Fruit fly (Drosophila melanogaster): ENCODE measurements around the gene CycJ.

Gene CycJ

dm6 chr3L:3472063-3472528 is 5.9 kb downstream of the CycJ start, which contains the start of the genes CG32267 and CG42324 (continued):
- TF ChIP-seq TFAM (GFP tag; optimal IDR thresholded peaks at IDR 0.05) (no peak), CG15514 (GFP tag; optimal IDR thresholded peaks at IDR 0.05) (peak; percentile 33), dmrt99B (tag; optimal IDR thresholded peaks at IDR 0.05) (no peak), Eip74EF (GFP tag; optimal IDR thresholded peaks at IDR 0.05) (no peak), vfl (GFP tag; optimal IDR thresholded peaks at IDR 0.05) (no peak), CTCF (GFP tag; optimal IDR thresholded peaks at IDR 0.05) (peak; percentile 25), Dip2 (GFP tag; IDR thresholded peaks at IDR 0.05) (no peak), disco-r (GFP tag; optimal IDR thresholded peaks at IDR 0.05) (no peak), lab (GFP tag; optimal IDR thresholded peaks at IDR 0.05) (no peak), Dref (GFP tag; IDR thresholded peaks at IDR 0.05) (no peak), Kr (GFP tag; optimal IDR thresholded peaks at IDR 0.05) (no peak), CG2116 (GFP tag; optimal IDR thresholded peaks at IDR 0.05) (no peak), Dip3 (GFP tag; optimal IDR thresholded peaks at IDR 0.05) (no peak), CG2712 (tag; optimal IDR thresholded peaks at IDR 0.05) (peak; percentile 7), hbn (GFP tag; IDR thresholded peaks at IDR 0.05; ENCODE audit: partially characterized antibody) (no peak), CG10267 (tag; optimal IDR thresholded peaks at IDR 0.05) (peak; percentile 0), D19A (tag; optimal IDR thresholded peaks at IDR 0.05) (no peak), Abd-B (GFP tag; optimal IDR thresholded peaks at IDR 0.05) (no peak), az2 (GFP tag; optimal IDR thresholded peaks at IDR 0.05) (no peak), CG33213 (GFP tag; optimal IDR thresholded peaks at IDR 0.05) (peak; percentile 25), Six4 (GFP tag; optimal IDR thresholded peaks at IDR 0.05) (no peak), Hmx (GFP tag; optimal IDR thresholded peaks at IDR 0.05) (no peak), Hr78 (GFP tag; optimal IDR thresholded peaks at IDR 0.05) (no peak), otp (GFP tag; IDR thresholded peaks at IDR 0.05) (no peak), CG10321 (GFP tag; IDR thresholded peaks at IDR 0.05) (no peak), CG30431 (GFP tag; optimal IDR thresholded peaks at IDR 0.05) (no peak), CG15696 (tag; optimal IDR thresholded peaks at IDR 0.05) (no peak), CG30403 (GFP tag; optimal IDR thresholded peaks at IDR 0.05) (no peak), eve (GFP tag; optimal IDR thresholded peaks at IDR 0.05) (no peak), aop (GFP tag; IDR thresholded peaks at IDR 0.05) (no peak), lbe (GFP tag; optimal IDR thresholded peaks at IDR 0.05) (no peak), zf30C (GFP tag; optimal IDR thresholded peaks at IDR 0.05) (no peak), bsh (GFP tag; optimal IDR thresholded peaks at IDR 0.05) (no peak), prd (optimal IDR thresholded peaks at IDR 0.05) (no peak), prd (GFP tag; IDR thresholded peaks at IDR 0.05) (no peak), da (GFP tag; optimal IDR thresholded peaks at IDR 0.05) (no peak), chif (GFP tag; optimal IDR thresholded peaks at IDR 0.05) (no peak), CG1233 (GFP tag; optimal IDR thresholded peaks at IDR 0.05) (no peak), ems (GFP tag; optimal IDR thresholded peaks at IDR 0.05) (no peak), Bgb (GFP tag; IDR thresholded peaks at IDR 0.05; ENCODE audit: partially characterized antibody) (0 out of 2 replicates have a peak, but pooled peaks have one; percentile 6), chm (GFP tag; IDR thresholded peaks at IDR 0.05) (no peak), CG9876 (GFP tag; optimal IDR thresholded peaks at IDR 0.05) (no peak), Med (GFP tag) (no peak), CG11504 (tag; optimal IDR thresholded peaks at IDR 0.05) (peak; percentile 1), tgo (GFP tag; IDR thresholded peaks at IDR 0.05) (no peak), pfk (GFP tag; optimal IDR thresholded peaks at IDR 0.05) (no peak), corto (GFP tag; optimal IDR thresholded peaks at IDR 0.05) (no peak), insv (GFP tag; optimal IDR thresholded peaks at IDR 0.05) (no peak), CG14710 (tag; optimal IDR thresholded peaks at IDR 0.05) (peak; percentile 27), cwo (GFP tag; optimal IDR thresholded peaks at IDR 0.05) (no peak), H2.0 (GFP tag; IDR thresholded peaks at IDR 0.05) (no peak)
